Worm (Caenorhabditis elegans) whole organism, L1 larva: ENCODE results near the gene T22D1.17.

Experiments used
- C04F5.9 ChIP-seq: sonication (generic microtip); optimal IDR thresholded peaks from 2 replicates; lab custom pipeline; 2016; ENCODE audit warnings: missing genetic modification characterization, missing compliant biosample characterization
- C16A3.4 ChIP-seq: fragments of 150-350 bp; optimal IDR thresholded peaks from 2 replicates; lab custom pipeline; 2014; ENCODE audit warnings: missing biosample characterization, missing genetic modification characterization
- F16B12.6 ChIP-seq: fragments of 150-350 bp; optimal IDR thresholded peaks from 2 replicates; lab custom pipeline; 2014; ENCODE audit warnings: missing biosample characterization, missing genetic modification characterization
- aly-2 ChIP-seq: fragments of 150-350 bp; optimal IDR thresholded peaks from 2 replicates; lab custom pipeline; 2014; ENCODE audit warnings: missing biosample characterization, missing genetic modification characterization
- ceh-63 ChIP-seq: fragments of 200-800 bp; sonication (Bioruptor generic); optimal IDR thresholded peaks from 2 replicates; lab custom pipeline; 2018; ENCODE audit warnings: mild to moderate bottlenecking, missing genetic modification characterization, missing compliant biosample characterization
- ceh-82 ChIP-seq, 3 experiments: fragments of 150-350 bp in 1 of 3; sonication (generic microtip) in 2 of 3; optimal IDR thresholded peaks; 2 replicates each; lab custom pipeline; 2014 to 2017; ENCODE audit warnings: missing biosample characterization in 3 of 3, missing genetic modification characterization in 3 of 3
- ceh-88 ChIP-seq: fragments of 200-800 bp; sonication (Bioruptor generic); IDR thresholded peaks from 2 replicates; pipeline ENCODE4 v1.3.6; 2022; ENCODE audit warnings: missing genetic modification characterization, missing compliant biosample characterization
- ces-1 ChIP-seq: fragments of 150-350 bp; optimal IDR thresholded peaks from 2 replicates; lab custom pipeline; 2014; ENCODE audit warnings: missing biosample characterization, missing genetic modification reagents, missing genetic modification characterization
- dpl-1 ChIP-seq, 3 experiments: fragments of 150-350 bp in 2 of 3; sonication (generic microtip) in 1 of 3; optimal IDR thresholded peaks; 2 replicates each; lab custom pipeline; 2014 to 2017; ENCODE audit warnings: missing biosample characterization in 3 of 3, missing genetic modification characterization in 3 of 3, missing genetic modification reagents in 3 of 3
- efl-1 ChIP-seq, 4 experiments: fragments of 150-350 bp; optimal IDR thresholded peaks in 3 of 4; peaks in 1 of 4; 1 replicate in 1 of 4; 2 replicates in 3 of 4; lab custom pipeline; 2014; ENCODE audit warnings: missing biosample characterization in 2 of 4, missing genetic modification characterization in 2 of 4, missing genetic modification reagents in 2 of 4
- efl-3 ChIP-seq: fragments of 200-800 bp; sonication (Bioruptor generic); optimal IDR thresholded peaks from 2 replicates; lab custom pipeline; 2018; ENCODE audit warnings: mild to moderate bottlenecking, missing genetic modification characterization, missing compliant biosample characterization
- egl-13 ChIP-seq: sonication (generic microtip); optimal IDR thresholded peaks from 2 replicates; lab custom pipeline; 2016; ENCODE audit warnings: missing genotype, missing genetic modification reagents, missing genetic modification characterization, missing compliant biosample characterization
- elt-2 ChIP-seq: sonication (generic microtip); optimal IDR thresholded peaks from 2 replicates; lab custom pipeline; 2016; ENCODE audit warnings: missing genetic modification characterization, mild to moderate bottlenecking, inconsistent platforms, missing compliant biosample characterization, missing genetic modification reagents
- ets-5 ChIP-seq: fragments of 200-800 bp; sonication (Bioruptor generic); IDR thresholded peaks from 2 replicates; pipeline ENCODE4 v1.3.6; 2022; ENCODE audit warnings: missing genetic modification characterization, missing compliant biosample characterization
- fkh-8 ChIP-seq: sonication (generic microtip); optimal IDR thresholded peaks from 2 replicates; lab custom pipeline; 2016; ENCODE audit warnings: mild to moderate bottlenecking, missing genetic modification characterization, missing compliant biosample characterization
- fos-1 ChIP-seq: fragments of 150-350 bp; optimal IDR thresholded peaks from 2 replicates; lab custom pipeline; 2014; ENCODE audit warnings: missing biosample characterization, missing genetic modification characterization
- hlh-17 ChIP-seq: fragments of 200-800 bp; sonication (Bioruptor generic); optimal IDR thresholded peaks from 2 replicates; lab custom pipeline; 2018; ENCODE audit warnings: missing genetic modification characterization, mild to moderate bottlenecking, missing compliant biosample characterization, moderate library complexity, borderline replicate concordance
- hpl-2 ChIP-seq: fragments of 150-350 bp; optimal IDR thresholded peaks from 2 replicates; lab custom pipeline; 2014; ENCODE audit warnings: missing biosample characterization, missing genetic modification reagents, missing genetic modification characterization
- irx-1 ChIP-seq: sonication (generic microtip); optimal IDR thresholded peaks from 2 replicates; lab custom pipeline; 2016; ENCODE audit warnings: missing genetic modification characterization, missing compliant biosample characterization
- lin-39 ChIP-seq: fragments of 150-350 bp; optimal IDR thresholded peaks from 2 replicates; lab custom pipeline; 2014; ENCODE audit warnings: missing biosample characterization, missing genetic modification reagents, missing genetic modification characterization
- lir-3 ChIP-seq: sonication (generic microtip); optimal IDR thresholded peaks from 2 replicates; lab custom pipeline; 2016; ENCODE audit warnings: mild to moderate bottlenecking, missing genetic modification characterization, moderate library complexity, missing compliant biosample characterization; ENCODE audit not compliant: poor library complexity
- lsy-2 ChIP-seq, 2 experiments: fragments of 150-350 bp; optimal IDR thresholded peaks; 2 replicates each; lab custom pipeline; 2014; ENCODE audit warnings: missing biosample characterization in 2 of 2, missing genetic modification characterization in 2 of 2
- mab-9 ChIP-seq: fragments of 200-800 bp; sonication (Bioruptor generic); IDR thresholded peaks from 2 replicates; pipeline ENCODE4 v1.3.6; 2022; ENCODE audit warnings: missing genetic modification reagents, missing genetic modification characterization, missing compliant biosample characterization
- nhr-19 ChIP-seq: fragments of 200-800 bp; sonication (Bioruptor generic); conservative IDR thresholded peaks from 2 replicates; pipeline ENCODE4 v1.3.6; 2022; ENCODE audit warnings: missing genetic modification characterization, missing compliant biosample characterization
- nhr-20 ChIP-seq: sonication (generic microtip); optimal IDR thresholded peaks from 2 replicates; lab custom pipeline; 2016; ENCODE audit warnings: mild to moderate bottlenecking, missing genetic modification characterization, missing compliant biosample characterization
- nhr-28 ChIP-seq: fragments of 150-350 bp; optimal IDR thresholded peaks from 2 replicates; lab custom pipeline; 2014; ENCODE audit warnings: missing biosample characterization, missing genetic modification characterization
- nhr-77 ChIP-seq: fragments of 150-350 bp; optimal IDR thresholded peaks from 2 replicates; lab custom pipeline; 2014; ENCODE audit warnings: missing biosample characterization, missing genetic modification characterization
- nhr-84 ChIP-seq: sonication (generic microtip); optimal IDR thresholded peaks from 2 replicates; lab custom pipeline; 2017; ENCODE audit warnings: missing biosample characterization, missing genetic modification characterization
- nhr-85 ChIP-seq: sonication (generic microtip); peaks from one replicate; lab custom pipeline; 2016; ENCODE audit warnings: missing genetic modification characterization, inconsistent platforms, missing compliant biosample characterization
- nhr-90 ChIP-seq: sonication (generic microtip); optimal IDR thresholded peaks from 2 replicates; lab custom pipeline; 2016; ENCODE audit warnings: mild to moderate bottlenecking, missing genetic modification characterization, missing compliant biosample characterization; ENCODE audit not compliant: poor library complexity
- pag-3 ChIP-seq: sonication (generic microtip); optimal IDR thresholded peaks from 2 replicates; lab custom pipeline; 2017; ENCODE audit warnings: missing genetic modification characterization, mild to moderate bottlenecking, missing compliant biosample characterization, antibody characterized with exemption, borderline replicate concordance; ENCODE audit not compliant: insufficient read depth
- pqm-1 ChIP-seq: sonication (generic microtip); optimal IDR thresholded peaks from 3 replicates; lab custom pipeline; 2017; ENCODE audit warnings: missing biosample characterization, missing genetic modification characterization
- rnt-1 ChIP-seq: sonication (generic microtip); optimal IDR thresholded peaks from 2 replicates; lab custom pipeline; 2016; ENCODE audit warnings: mild to moderate bottlenecking, missing genetic modification characterization, moderate library complexity, missing compliant biosample characterization
- skn-1 ChIP-seq: fragments of 150-350 bp; optimal IDR thresholded peaks from 2 replicates; lab custom pipeline; 2014; ENCODE audit warnings: missing biosample characterization, missing genetic modification characterization
- snpc-4 ChIP-seq: fragments of 150-350 bp; optimal IDR thresholded peaks from 2 replicates; lab custom pipeline; 2014; ENCODE audit warnings: missing biosample characterization, missing genetic modification characterization
- unc-30 ChIP-seq: sonication (generic microtip); optimal IDR thresholded peaks from 2 replicates; lab custom pipeline; 2017; ENCODE audit warnings: missing biosample characterization, missing genetic modification characterization
- unc-62 ChIP-seq: fragments of 150-350 bp; optimal IDR thresholded peaks from 2 replicates; lab custom pipeline; 2014; ENCODE audit warnings: missing biosample characterization, missing genetic modification reagents, missing genetic modification characterization
- unc-86 ChIP-seq: sonication (generic microtip); optimal IDR thresholded peaks from 2 replicates; lab custom pipeline; 2016; ENCODE audit warnings: missing genetic modification characterization, missing compliant biosample characterization
- vab-15 ChIP-seq: sonication (generic microtip); optimal IDR thresholded peaks from 2 replicates; lab custom pipeline; 2017; ENCODE audit warnings: missing genotype, mild to moderate bottlenecking, missing genetic modification characterization, missing compliant biosample characterization
- zag-1 ChIP-seq: fragments of 150-350 bp; optimal IDR thresholded peaks from 2 replicates; lab custom pipeline; 2014; ENCODE audit warnings: missing biosample characterization, missing genetic modification characterization
- ztf-4 ChIP-seq: fragments of 150-350 bp; optimal IDR thresholded peaks from 2 replicates; lab custom pipeline; 2014; ENCODE audit warnings: missing biosample characterization, missing genetic modification characterization

T22D1.17 gene

ce11 chrIV:6905947-6906489, at the start of gene T22D1.17, which contains the start of gene T22D1.8:
TSS of gene T22D1.17 (plus strand) at chrIV:6905997.
TSS of gene T22D1.8 (minus strand) at chrIV:6906348.
- TF ChIP-seq aly-2 = peak; percentile 60
- TF ChIP-seq F16B12.6 (tag; lab: Kevin White, UChicago) = no peak

- TF ChIP-seq lin-39 (no peak), C04F5.9 (tag; lab: Kevin White, UChicago) (no peak), pqm-1 (tag; lab: Kevin White, UChicago) (no peak), efl-1 (optimal IDR thresholded peaks at IDR 0.05; lab: Kevin White, UChicago) (no peak), efl-1 (GFP tag; optimal IDR thresholded peaks at IDR 0.05 in 1 of 2; lab: Kevin White, UChicago) (no peak), rnt-1 (no peak), ceh-82 (tag; optimal IDR thresholded peaks at IDR 0.05; lab: Kevin White, UChicago) (no peak), snpc-4 (tag; lab: Kevin White, UChicago) (no peak), C16A3.4 (tag; lab: Kevin White, UChicago) (no peak), lir-3 (tag; lab: Kevin White, UChicago) (no peak), aly-2 (no peak), nhr-20 (tag; lab: Kevin White, UChicago) (no peak), skn-1 (tag; lab: Kevin White, UChicago) (no peak), ztf-4 (tag; lab: Kevin White, UChicago) (no peak)
Measured at ce11 chrIV:6859270-6859669, 46.5 kb upstream of the T22D1.17 start, which contains the start of gene R13H7.2. TSS of gene R13H7.2 (minus strand) at chrIV:6859370.

- TF ChIP-seq lsy-2 (tag; optimal IDR thresholded peaks at IDR 0.05; lab: Kevin White, UChicago) (no peak), ces-1 (GFP tag; lab: Kevin White, UChicago) (no peak), zag-1 (tag; lab: Kevin White, UChicago) (no peak), fkh-8 (tag; lab: Kevin White, UChicago) (no peak), nhr-84 (tag; lab: Kevin White, UChicago) (no peak), nhr-77 (no peak), nhr-85 (tag; lab: Kevin White, UChicago) (no peak), lir-3 (tag; lab: Kevin White, UChicago) (no peak), mab-9 (GFP tag; lab: Robert Waterston, UW) (no peak), nhr-28 (tag; lab: Kevin White, UChicago) (no peak), hpl-2 (no peak), irx-1 (tag; lab: Kevin White, UChicago) (no peak)
Measured at ce11 chrIV:6867791-6868190, 38.0 kb upstream of the T22D1.17 start, which contains the start of gene srx-20. TSS of gene srx-20 (plus strand) at chrIV:6868091.

- TF ChIP-seq C16A3.4 (tag; lab: Kevin White, UChicago) (no peak), fkh-8 (tag; lab: Kevin White, UChicago) (peak; percentile 23)
Measured at ce11 chrIV:6872958-6873357, 32.8 kb upstream of the T22D1.17 start, which contains the start of gene srx-19. TSS of gene srx-19 (plus strand) at chrIV:6873258.

- TF ChIP-seq unc-86 (tag; lab: Kevin White, UChicago) (peak; percentile 63), pag-3 (no peak), ceh-88 (GFP tag; lab: Robert Waterston, UW) (no peak), unc-30 (tag; lab: Kevin White, UChicago) (no peak), nhr-28 (tag; lab: Kevin White, UChicago) (no peak), skn-1 (tag; lab: Kevin White, UChicago) (peak; percentile 75), ets-5 (GFP tag; lab: Robert Waterston, UW) (no peak), dpl-1 (GFP tag; optimal IDR thresholded peaks at IDR 0.05; lab: Kevin White, UChicago) (peak in 1 of 3 experiments; percentile 36), efl-1 (optimal IDR thresholded peaks at IDR 0.05; lab: Kevin White, UChicago) (peak; percentile 49 to 56), efl-1 (GFP tag; optimal IDR thresholded peaks at IDR 0.05 in 1 of 2; lab: Kevin White, UChicago) (peak; percentile 7 to 9), hlh-17 (GFP tag; lab: Kevin White, UChicago) (no peak), egl-13 (tag; lab: Kevin White, UChicago) (peak; percentile 62), zag-1 (tag; lab: Kevin White, UChicago) (no peak), rnt-1 (peak; percentile 90), unc-62 (GFP tag; lab: Kevin White, UChicago) (no peak), nhr-90 (tag; lab: Kevin White, UChicago) (no peak), elt-2 (tag; lab: Kevin White, UChicago) (peak; percentile 20), nhr-19 (GFP tag; lab: Robert Waterston, UW) (peak; percentile 94), ceh-63 (GFP tag; lab: Kevin White, UChicago) (no peak), vab-15 (tag; lab: Kevin White, UChicago) (no peak), lsy-2 (tag; optimal IDR thresholded peaks at IDR 0.05; lab: Kevin White, UChicago) (peak; percentile 70 to 84), nhr-85 (tag; lab: Kevin White, UChicago) (no peak), efl-3 (GFP tag; lab: Kevin White, UChicago) (no peak), fos-1 (tag; lab: Kevin White, UChicago) (peak; percentile 49)
Measured at ce11 chrIV:6878912-6879554, 26.8 kb upstream of the T22D1.17 start.
